Worm (Caenorhabditis elegans): ENCODE results near the gene F16F9.1.

F16F9.1 gene

DNA sequence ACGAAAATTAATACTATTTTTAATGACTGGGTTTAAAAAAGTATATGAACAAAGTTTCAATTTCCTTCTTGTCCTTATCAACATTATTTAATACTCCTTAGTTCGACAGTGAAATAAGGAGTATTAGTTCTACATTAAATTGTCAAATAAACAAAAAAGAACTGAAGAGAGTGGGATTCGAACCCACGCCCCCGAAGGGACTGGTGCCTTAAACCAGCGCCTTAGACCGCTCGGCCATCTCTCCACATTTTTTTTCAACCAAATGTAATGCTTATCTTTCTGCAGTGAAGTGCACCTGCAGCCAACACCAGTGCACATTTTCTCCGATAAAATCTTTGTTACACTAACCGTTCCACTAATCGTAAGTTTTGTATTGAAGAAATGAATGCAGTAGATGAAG, 27.0 kb upstream of the F16F9.1 start:
- TF ChIP-seq snpc-4 (tag; optimal IDR thresholded peaks at IDR 0.05) = no peak
- TF ChIP-seq ceh-83 (GFP tag; optimal IDR thresholded peaks at IDR 0.05) = no peak
- TF ChIP-seq nhr-28 (tag; optimal IDR thresholded peaks at IDR 0.05) = no peak
- TF ChIP-seq drap-1 (GFP tag; optimal IDR thresholded peaks at IDR 0.05) = no peak
- no peak for TF ChIP-seq lin-13 (tag; optimal IDR thresholded peaks at IDR 0.05)
- no peak for TF ChIP-seq ceh-43 (GFP tag; optimal IDR thresholded peaks at IDR 0.05)

DNA sequence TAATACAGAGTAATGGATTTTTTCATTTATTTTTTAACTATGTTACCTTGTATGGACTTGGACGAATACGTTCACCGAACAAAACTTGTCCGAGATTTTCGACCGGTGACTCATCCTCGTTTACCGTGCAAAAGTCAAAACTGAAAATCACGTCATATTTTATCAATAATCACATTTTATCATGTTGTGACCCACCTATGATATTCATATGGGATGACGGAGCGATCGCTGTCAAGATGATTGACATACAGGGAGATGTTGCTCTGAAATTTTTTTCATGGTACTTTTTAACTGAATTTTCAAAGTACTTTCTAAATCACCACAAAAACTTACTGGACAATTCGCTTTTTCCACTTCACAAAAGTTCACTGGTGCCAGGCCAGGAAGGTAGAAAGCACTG, 24.6 kb upstream of the F16F9.1 start:
- TF ChIP-seq lsy-2 (tag; optimal IDR thresholded peaks at IDR 0.05) (no peak), lin-32 (GFP tag; optimal IDR thresholded peaks at IDR 0.05) (no peak), flh-1 (GFP tag; optimal IDR thresholded peaks at IDR 0.05) (no peak), ceh-43 (GFP tag; optimal IDR thresholded peaks at IDR 0.05) (no peak), snpc-4 (tag; optimal IDR thresholded peaks at IDR 0.05) (no peak), ceh-39 (tag; optimal IDR thresholded peaks at IDR 0.05) (no peak), drap-1 (GFP tag; optimal IDR thresholded peaks at IDR 0.05) (no peak), sptf-1 (tag; optimal IDR thresholded peaks at IDR 0.05) (no peak), ztf-11 (tag; optimal IDR thresholded peaks at IDR 0.05) (no peak), ces-1 (GFP tag; optimal IDR thresholded peaks at IDR 0.05) (no peak)

DNA sequence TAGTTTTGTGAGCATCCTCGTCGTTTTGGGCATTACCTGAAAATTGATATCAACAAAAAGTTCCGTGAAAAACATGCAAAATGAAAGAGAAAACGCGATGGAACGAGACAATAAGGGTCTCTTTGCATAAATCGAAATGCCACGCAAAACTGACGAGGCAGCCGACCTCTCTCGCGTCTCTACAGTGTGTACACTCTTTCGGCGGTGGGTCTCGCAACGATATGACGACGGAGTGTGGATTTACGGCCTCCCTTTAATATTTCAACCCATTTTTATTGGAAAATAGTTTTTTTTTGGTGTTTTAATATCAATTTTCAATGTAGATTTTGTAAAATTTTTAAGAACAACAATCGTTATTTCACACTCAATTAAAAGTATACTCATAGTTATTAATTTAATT, 24.2 kb upstream of the F16F9.1 start, which contains the start of gene tag-123:
Gene tag-123 (minus strand): TSS at position 36 of the 400 bp plus-strand sequence.
- TF ChIP-seq lin-13 (tag; optimal IDR thresholded peaks at IDR 0.05) = peak; percentile 47
- TF ChIP-seq ces-1 (GFP tag; optimal IDR thresholded peaks at IDR 0.05) = peak; percentile 40
- TF ChIP-seq unc-62 (GFP tag; optimal IDR thresholded peaks at IDR 0.05) = no peak
- TF ChIP-seq flh-1 (GFP tag; optimal IDR thresholded peaks at IDR 0.05) = no peak
- no peak for TF ChIP-seq M03D4.4 (tag; optimal IDR thresholded peaks at IDR 0.05)
- peak; percentile 37 for TF ChIP-seq lsy-2 (tag; optimal IDR thresholded peaks at IDR 0.05)
- TF ChIP-seq nhr-237 (tag; optimal IDR thresholded peaks at IDR 0.05) = no peak
- TF ChIP-seq sptf-1 (tag; optimal IDR thresholded peaks at IDR 0.05) = no peak
- TF ChIP-seq zip-8 (tag; optimal IDR thresholded peaks at IDR 0.05) = peak; percentile 15
- TF ChIP-seq bed-3 (GFP tag; optimal IDR thresholded peaks at IDR 0.05) = no peak
- no peak for TF ChIP-seq nhr-12 (tag; optimal IDR thresholded peaks at IDR 0.05)
- TF ChIP-seq snpc-4 (tag; optimal IDR thresholded peaks at IDR 0.05) = no peak
- peak; percentile 10 for TF ChIP-seq hlh-1 (tag; optimal IDR thresholded peaks at IDR 0.05)
- no peak for TF ChIP-seq drap-1 (GFP tag; optimal IDR thresholded peaks at IDR 0.05)
- TF ChIP-seq ham-2 (GFP tag; optimal IDR thresholded peaks at IDR 0.05) = no peak
- TF ChIP-seq pha-4 (tag; optimal IDR thresholded peaks at IDR 0.05) = peak; percentile 76
- no peak for TF ChIP-seq cnd-1 (tag; optimal IDR thresholded peaks at IDR 0.05)
- peak; percentile 66 for TF ChIP-seq mep-1 (tag; optimal IDR thresholded peaks at IDR 0.05)

DNA sequence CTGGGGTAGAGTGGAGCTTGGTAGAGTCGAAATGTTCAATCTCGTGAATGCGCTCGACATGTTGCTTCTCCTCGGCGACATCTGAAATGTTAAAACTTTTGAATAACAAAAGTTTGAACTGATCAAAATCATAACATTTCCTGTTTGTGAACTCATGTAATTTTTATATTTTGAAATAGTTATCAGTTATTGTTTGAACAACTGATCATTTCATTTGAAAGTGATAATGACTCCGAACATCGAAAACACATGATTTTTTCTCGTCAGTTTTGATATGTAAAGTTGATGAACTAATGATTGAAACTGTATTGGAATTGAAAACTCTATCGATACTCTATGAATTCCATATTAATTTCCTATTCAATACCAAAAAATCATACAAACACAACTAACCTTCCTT, 23.0 kb upstream of the F16F9.1 start:
- no peak for TF ChIP-seq flh-1 (GFP tag; optimal IDR thresholded peaks at IDR 0.05)
- TF ChIP-seq elt-3 (tag; optimal IDR thresholded peaks at IDR 0.05) = no peak
- TF ChIP-seq nhr-28 (tag; optimal IDR thresholded peaks at IDR 0.05) = no peak

DNA sequence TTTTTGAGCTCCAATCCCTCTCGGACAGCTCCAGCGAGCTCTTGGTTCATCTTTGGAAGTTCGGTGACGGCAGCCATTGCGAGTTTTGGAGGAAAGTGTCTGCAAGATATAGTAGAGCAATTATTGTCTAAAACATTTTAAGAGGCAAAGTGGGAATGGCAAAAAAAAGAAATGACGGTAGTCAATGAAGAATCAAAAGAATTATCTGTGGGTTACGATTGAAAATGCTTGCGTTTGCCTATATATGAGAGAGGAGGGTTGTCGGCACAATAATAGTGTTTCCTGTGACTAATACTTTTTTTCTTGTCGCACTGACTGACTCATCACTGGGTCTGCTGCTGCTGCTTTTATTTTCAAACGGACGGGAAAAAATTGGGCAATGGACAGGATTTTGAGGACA, 22.6 kb upstream of the F16F9.1 start, which contains the start of gene tth-1:
Gene tth-1 (minus strand): TSS at position 101 of the 400 bp plus-strand sequence.
- TF ChIP-seq zip-8 (tag; optimal IDR thresholded peaks at IDR 0.05) = no peak
- no peak for TF ChIP-seq lsy-2 (tag; optimal IDR thresholded peaks at IDR 0.05)
- no peak for TF ChIP-seq mep-1 (tag; optimal IDR thresholded peaks at IDR 0.05)
- TF ChIP-seq blmp-1 (tag; optimal IDR thresholded peaks at IDR 0.05) = no peak

DNA sequence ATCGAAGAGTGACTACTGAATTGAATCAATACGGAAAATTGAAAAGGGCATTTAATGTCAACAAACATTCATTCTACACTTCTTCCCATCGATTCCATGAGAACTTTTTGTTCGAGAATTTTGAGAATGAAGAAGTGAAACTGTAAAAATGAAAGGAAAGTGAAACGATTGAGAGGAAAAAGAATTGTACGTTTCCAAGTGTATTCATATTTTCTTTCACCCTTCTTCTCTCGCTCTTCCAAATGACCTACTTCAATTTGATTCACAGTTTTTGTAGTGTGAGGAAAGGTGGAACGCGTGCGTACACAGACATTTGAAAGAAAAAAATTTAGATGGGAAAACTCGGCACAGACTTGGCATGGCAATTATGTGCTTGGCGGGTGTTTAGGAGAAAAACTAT, 21.9 kb upstream of the F16F9.1 start:
- TF ChIP-seq nhr-237 (tag; optimal IDR thresholded peaks at IDR 0.05) = no peak
- no peak for TF ChIP-seq flh-1 (GFP tag; optimal IDR thresholded peaks at IDR 0.05)
- no peak for TF ChIP-seq cnd-1 (tag; optimal IDR thresholded peaks at IDR 0.05)
- no peak for TF ChIP-seq sem-2 (GFP tag; optimal IDR thresholded peaks at IDR 0.05)
- no peak for TF ChIP-seq ceh-43 (GFP tag; optimal IDR thresholded peaks at IDR 0.05)
- TF ChIP-seq nhr-76 (tag; optimal IDR thresholded peaks at IDR 0.05) = no peak
- no peak for TF ChIP-seq nhr-28 (tag; optimal IDR thresholded peaks at IDR 0.05)
- TF ChIP-seq ces-1 (GFP tag; optimal IDR thresholded peaks at IDR 0.05) = no peak
- no peak for TF ChIP-seq unc-39 (tag; optimal IDR thresholded peaks at IDR 0.05)
- TF ChIP-seq mab-5 (tag; optimal IDR thresholded peaks at IDR 0.05) = no peak
